Worm (Caenorhabditis elegans) whole organism, young adult: Measurements from ENCODE around the gene oac-58.

ENCODE experiments used
- B0019.2 ChIP-seq: fragments of 200-800 bp; sonication (Bioruptor generic); conservative IDR thresholded peaks from 2 replicates; pipeline ENCODE4 v1.3.6; 2022; ENCODE audit warnings: missing genetic modification reagents, missing genetic modification characterization, missing compliant biosample characterization
- B0035.1 ChIP-seq: sonication (generic microtip); optimal IDR thresholded peaks from 2 replicates; lab custom pipeline; 2016; ENCODE audit warnings: missing genetic modification characterization, mild to moderate bottlenecking, missing compliant biosample characterization, missing genotype, missing genetic modification reagents
- C17E4.6 ChIP-seq: fragments of 200-800 bp; sonication (Bioruptor generic); IDR thresholded peaks from 2 replicates; pipeline ENCODE4 v1.3.6; 2022; ENCODE audit warnings: missing genetic modification reagents, missing genetic modification characterization, missing compliant biosample characterization
- F23B12.7 ChIP-seq: sonication (generic microtip); optimal IDR thresholded peaks from 2 replicates; lab custom pipeline; 2017; ENCODE audit warnings: missing genetic modification characterization, mild to moderate bottlenecking, missing compliant biosample characterization, antibody characterized with exemption, moderate library complexity; ENCODE audit not compliant: insufficient read depth
- F39B2.1 ChIP-seq: fragments of 200-800 bp; sonication (Bioruptor generic); IDR thresholded peaks from 2 replicates; pipeline ENCODE4 v1.3.6; 2022; ENCODE audit warnings: missing genetic modification reagents, missing genetic modification characterization, missing compliant biosample characterization
- F52B5.7 ChIP-seq: sonication (generic microtip); optimal IDR thresholded peaks from 2 replicates; lab custom pipeline; 2016; ENCODE audit warnings: mild to moderate bottlenecking, missing genetic modification characterization, missing compliant biosample characterization
- T07F8.4 ChIP-seq: sonication (generic microtip); optimal IDR thresholded peaks from 2 replicates; lab custom pipeline; 2016; ENCODE audit warnings: mild to moderate bottlenecking, missing genetic modification characterization, moderate library complexity, missing compliant biosample characterization
- Y53G8AR.9 ChIP-seq: fragments of 200-800 bp; sonication (Bioruptor generic); conservative IDR thresholded peaks from 2 replicates; pipeline ENCODE4 v1.3.6; 2022; ENCODE audit warnings: missing genetic modification reagents, missing genetic modification characterization, missing compliant biosample characterization
- Y79H2A.3 ChIP-seq: fragments of 200-800 bp; sonication (Bioruptor generic); conservative IDR thresholded peaks from 2 replicates; pipeline ENCODE4 v1.3.6; 2022; ENCODE audit warnings: missing genetic modification reagents, missing genetic modification characterization, missing compliant biosample characterization
- attf-5 ChIP-seq: fragments of 200-800 bp; sonication (Bioruptor generic); optimal IDR thresholded peaks from 2 replicates; lab custom pipeline; 2018; ENCODE audit warnings: mild to moderate bottlenecking, missing genetic modification characterization, missing compliant biosample characterization
- bed-2 ChIP-seq: fragments of 200-800 bp; sonication (Bioruptor generic); IDR thresholded peaks from 2 replicates; pipeline ENCODE4 v1.3.6; 2022; ENCODE audit warnings: missing genetic modification reagents, missing genetic modification characterization, missing compliant biosample characterization
- cebp-1 ChIP-seq, 2 experiments: fragments of 200-800 bp in 1 of 2; sonication (Bioruptor generic) in 1 of 2; sonication (generic microtip) in 1 of 2; IDR thresholded peaks in 1 of 2; optimal IDR thresholded peaks in 1 of 2; 2 replicates each; pipeline versions ENCODE4 v1.3.6 to Lab custom; 2017 to 2022; ENCODE audit warnings: missing compliant biosample characterization in 2 of 2, missing genetic modification characterization in 2 of 2, mild to moderate bottlenecking in 1 of 2, missing genetic modification reagents in 1 of 2, moderate library complexity in 1 of 2
- ceh-79 ChIP-seq: sonication (generic microtip); optimal IDR thresholded peaks from 2 replicates; lab custom pipeline; 2017; ENCODE audit warnings: mild to moderate bottlenecking, missing genetic modification characterization, missing compliant biosample characterization
- die-1 ChIP-seq: sonication (generic microtip); optimal IDR thresholded peaks from 2 replicates; lab custom pipeline; 2016; ENCODE audit warnings: missing genotype, mild to moderate bottlenecking, missing genetic modification characterization, missing compliant biosample characterization
- dox-1 ChIP-seq: fragments of 200-800 bp; sonication (Bioruptor generic); IDR thresholded peaks from 2 replicates; pipeline ENCODE4 v1.3.6; 2022; ENCODE audit warnings: missing genetic modification reagents, missing genetic modification characterization, missing compliant biosample characterization
- efl-1 ChIP-seq: fragments of 150-350 bp; optimal IDR thresholded peaks from 2 replicates; lab custom pipeline; 2014; ENCODE audit warnings: missing biosample characterization, missing genetic modification reagents, missing genetic modification characterization
- egl-44 ChIP-seq: fragments of 200-800 bp; sonication (Bioruptor generic); IDR thresholded peaks from 2 replicates; pipeline ENCODE4 v1.3.6; 2022; ENCODE audit warnings: missing genetic modification reagents, missing genetic modification characterization, missing compliant biosample characterization
- egrh-3 ChIP-seq: fragments of 200-800 bp; sonication (Bioruptor generic); IDR thresholded peaks from 2 replicates; pipeline ENCODE4 v1.3.6; 2022; ENCODE audit warnings: missing genetic modification reagents, missing genetic modification characterization, missing compliant biosample characterization
- ets-4 ChIP-seq: fragments of 200-800 bp; sonication (Bioruptor generic); optimal IDR thresholded peaks from 2 replicates; lab custom pipeline; 2018; ENCODE audit warnings: mild to moderate bottlenecking, missing genetic modification characterization, missing compliant biosample characterization
- him-1 ChIP-seq: sonication (generic microtip); optimal IDR thresholded peaks from 2 replicates; lab custom pipeline; 2016; ENCODE audit warnings: missing genotype, missing genetic modification reagents, missing genetic modification characterization, missing compliant biosample characterization
- hlh-26 ChIP-seq: fragments of 200-800 bp; sonication (Bioruptor generic); conservative IDR thresholded peaks from 2 replicates; pipeline ENCODE4 v1.3.6; 2022; ENCODE audit warnings: missing genetic modification reagents, missing genetic modification characterization, missing compliant biosample characterization
- hmg-1.2 ChIP-seq: fragments of 200-800 bp; sonication (Bioruptor generic); IDR thresholded peaks from 2 replicates; pipeline ENCODE4 v1.3.6; 2022; ENCODE audit warnings: missing genetic modification reagents, missing genetic modification characterization, missing compliant biosample characterization
- hsf-1 ChIP-seq: fragments of 200-800 bp; sonication (Bioruptor generic); IDR thresholded peaks from 2 replicates; pipeline ENCODE4 v1.3.6; 2022; ENCODE audit warnings: missing genetic modification reagents, missing genetic modification characterization, missing compliant biosample characterization
- lin-35 ChIP-seq, 3 experiments: fragments of 150-350 bp in 2 of 3; sonication (generic microtip) in 1 of 3; optimal IDR thresholded peaks; 2 replicates each; lab custom pipeline; 2014 to 2018; ENCODE audit warnings: missing biosample characterization in 3 of 3, missing genetic modification characterization in 3 of 3, missing genetic modification reagents in 3 of 3
- lin-40 ChIP-seq: sonication (generic microtip); optimal IDR thresholded peaks from 2 replicates; lab custom pipeline; 2016; ENCODE audit warnings: missing genetic modification characterization, mild to moderate bottlenecking, missing compliant biosample characterization, missing genotype, missing genetic modification reagents
- lin-54 ChIP-seq: fragments of 200-800 bp; sonication (Bioruptor generic); optimal IDR thresholded peaks from 2 replicates; lab custom pipeline; 2018; ENCODE audit warnings: mild to moderate bottlenecking, missing genetic modification characterization, missing compliant biosample characterization
- lir-1 ChIP-seq: fragments of 200-800 bp; sonication (Bioruptor generic); conservative IDR thresholded peaks from 2 replicates; pipeline ENCODE4 v1.3.6; 2022; ENCODE audit warnings: missing genetic modification reagents, missing genetic modification characterization, missing compliant biosample characterization
- lsl-1 ChIP-seq: fragments of 200-800 bp; sonication (Bioruptor generic); optimal IDR thresholded peaks from 2 replicates; lab custom pipeline; 2018; ENCODE audit warnings: mild to moderate bottlenecking, missing genetic modification characterization, moderate library complexity, missing compliant biosample characterization
- madf-3 ChIP-seq: fragments of 200-800 bp; sonication (Bioruptor generic); IDR thresholded peaks from 2 replicates; pipeline ENCODE4 v1.3.6; 2022; ENCODE audit warnings: missing genetic modification reagents, missing genetic modification characterization, missing compliant biosample characterization
- madf-6 ChIP-seq: fragments of 200-800 bp; sonication (Bioruptor generic); IDR thresholded peaks from 2 replicates; pipeline ENCODE4 v1.3.6; 2022; ENCODE audit warnings: missing genetic modification reagents, missing genetic modification characterization, missing compliant biosample characterization
- mes-4 ChIP-seq: sonication (generic microtip); optimal IDR thresholded peaks from 2 replicates; lab custom pipeline; 2016; ENCODE audit warnings: missing genotype, missing genetic modification characterization, missing compliant biosample characterization
- nhr-80 ChIP-seq: sonication (generic microtip); optimal IDR thresholded peaks from 2 replicates; lab custom pipeline; 2016; ENCODE audit warnings: missing genetic modification characterization, missing compliant biosample characterization
- pha-4 ChIP-seq: fragments of 150-350 bp; sonication (generic microtip); optimal IDR thresholded peaks from 2 replicates; lab custom pipeline; 2014; ENCODE audit warnings: missing biosample characterization, missing genetic modification reagents, missing genetic modification characterization
- sdz-38 ChIP-seq: sonication (generic microtip); optimal IDR thresholded peaks from 2 replicates; lab custom pipeline; 2016; ENCODE audit warnings: missing genotype, missing genetic modification characterization, missing compliant biosample characterization
- snpc-4 ChIP-seq, 5 experiments: fragments of 150-350 bp in 1 of 5; sonication (generic microtip) in 4 of 5; optimal IDR thresholded peaks; 2 replicates each; lab custom pipeline; 2014 to 2018; ENCODE audit warnings: missing genetic modification characterization in 5 of 5, missing biosample characterization in 3 of 5, antibody characterized with exemption in 2 of 5, mild to moderate bottlenecking in 2 of 5, missing compliant biosample characterization in 2 of 5, missing genotype in 2 of 5, moderate library complexity in 2 of 5, missing genetic modification reagents in 1 of 5
- tbx-9 ChIP-seq: sonication (generic microtip); optimal IDR thresholded peaks from 2 replicates; lab custom pipeline; 2016; ENCODE audit warnings: borderline replicate concordance, missing genetic modification characterization, inconsistent platforms, missing compliant biosample characterization
- unc-62 ChIP-seq: fragments of 150-350 bp; optimal IDR thresholded peaks from 2 replicates; lab custom pipeline; 2014; ENCODE audit warnings: missing biosample characterization, missing genetic modification reagents, missing genetic modification characterization
- xnd-1 ChIP-seq: sonication (generic microtip); optimal IDR thresholded peaks from 2 replicates; lab custom pipeline; 2016; ENCODE audit warnings: missing genotype, missing genetic modification reagents, missing genetic modification characterization, missing compliant biosample characterization
- ztf-25 ChIP-seq: fragments of 200-800 bp; sonication (Bioruptor generic); IDR thresholded peaks from 2 replicates; pipeline ENCODE4 v1.3.6; 2022; ENCODE audit warnings: missing genetic modification reagents, missing genetic modification characterization, missing compliant biosample characterization

oac-58 gene

DNA sequence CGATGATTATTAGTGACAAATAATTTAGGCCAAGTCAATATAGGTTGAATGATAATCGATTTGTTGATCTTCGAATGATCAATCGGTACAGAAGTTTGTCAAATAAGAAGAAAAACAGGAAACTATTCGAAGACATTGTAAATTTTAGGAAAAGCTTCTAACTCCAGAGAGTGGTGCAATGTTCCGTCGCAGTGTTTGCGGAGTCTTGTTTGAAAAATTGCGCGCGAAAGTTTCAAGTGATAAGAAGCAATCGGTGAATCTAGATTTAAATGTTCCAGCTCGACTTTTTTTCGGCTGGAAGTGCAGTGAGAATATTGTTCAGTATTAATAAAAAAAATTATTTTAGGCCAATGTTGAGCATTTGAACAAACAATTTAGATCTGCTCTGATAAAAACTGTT lies 23.2 kb upstream of the oac-58 start:
- peak; percentile 26 for TF ChIP-seq lin-54 (GFP tag; lab: Kevin White, UChicago)
- TF ChIP-seq efl-1 (GFP tag; lab: Kevin White, UChicago), result peak; percentile 37
- no peak for TF ChIP-seq madf-3
- no peak for TF ChIP-seq egrh-3 (GFP tag; lab: Robert Waterston, UW)
- TF ChIP-seq lin-35 (GFP tag; optimal IDR thresholded peaks at IDR 0.05; lab: Kevin White, UChicago), result peak in 1 of 3 experiments; percentile 25
- 0 out of 2 replicates have a peak, but pooled peaks have one; percentile 18 for TF ChIP-seq B0019.2 (GFP tag; lab: Robert Waterston, UW)

DNA sequence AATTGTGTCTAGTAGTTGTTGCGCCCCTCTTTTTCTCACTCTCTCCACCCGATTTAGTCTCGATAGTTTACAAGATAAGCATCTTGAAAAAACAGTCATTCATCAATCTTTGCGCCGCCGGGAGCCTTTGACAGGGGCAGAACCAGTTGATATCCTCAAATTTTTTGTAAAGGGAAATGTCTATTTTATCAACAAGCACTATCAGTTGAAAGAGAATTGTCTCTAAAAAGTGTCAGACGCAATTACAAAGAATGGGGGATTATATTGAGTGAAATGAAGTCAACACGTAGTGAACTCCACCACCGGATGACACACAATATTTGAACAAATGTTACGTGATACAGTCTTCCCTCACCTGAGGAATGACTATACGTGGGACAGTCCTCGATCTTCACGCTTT lies 22.6 kb upstream of the oac-58 start:
- no peak for TF ChIP-seq tbx-9
- TF ChIP-seq Y53G8AR.9 (GFP tag; lab: Robert Waterston, UW), result no peak
- 0 out of 2 replicates have a peak, but pooled peaks have one; percentile 1 for TF ChIP-seq madf-6 (GFP tag; lab: Robert Waterston, UW)
- peak; percentile 73 for TF ChIP-seq nhr-80 (tag; lab: Kevin White, UChicago)
- TF ChIP-seq B0035.1 (tag; lab: Kevin White, UChicago), result no peak
- TF ChIP-seq hmg-1.2, result 0 out of 2 replicates have a peak, but pooled peaks have one; percentile 4
- TF ChIP-seq hsf-1 (GFP tag; lab: Robert Waterston, UW), result no peak
- TF ChIP-seq hlh-26 (GFP tag; lab: Robert Waterston, UW), result no peak
- no peak for TF ChIP-seq ets-4 (GFP tag; lab: Kevin White, UChicago)
- TF ChIP-seq dox-1 (GFP tag; lab: Robert Waterston, UW), result peak; percentile 29; the same call in 1 of the 2 replicates

DNA sequence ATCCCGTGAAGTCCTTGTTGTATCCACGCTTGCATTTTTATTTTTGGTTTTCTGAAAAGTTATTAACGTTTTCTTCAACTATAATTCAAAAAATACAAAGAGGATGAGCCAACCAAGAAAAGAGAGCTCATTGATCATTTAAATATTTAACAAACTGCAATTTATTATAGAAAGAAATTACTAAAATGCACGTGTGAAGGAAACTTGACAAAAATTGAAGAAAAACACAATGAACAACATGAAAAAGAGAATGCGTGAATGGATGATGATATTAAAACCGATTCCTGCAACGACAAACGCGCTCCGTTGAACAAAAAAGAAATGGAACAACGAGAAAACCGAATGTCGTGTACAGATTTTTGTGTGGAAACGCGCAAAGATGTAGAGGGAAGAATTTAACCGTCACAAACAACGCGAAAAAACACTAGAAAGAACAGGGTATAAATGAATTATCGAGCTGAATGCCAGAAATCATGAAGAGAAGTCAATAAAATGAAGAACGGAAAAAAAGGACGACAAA lies 19.4 kb upstream of the oac-58 start, which contains the start of gene ufd-1:
Gene ufd-1 (minus strand): TSS at position 51 of the 520 bp plus-strand sequence.
- no peak for TF ChIP-seq cebp-1 (GFP tag; IDR thresholded peaks at IDR 0.05; lab: Robert Waterston, UW)
- peak; percentile 24 for TF ChIP-seq cebp-1 (tag; optimal IDR thresholded peaks at IDR 0.05; lab: Kevin White, UChicago)
- no peak for TF ChIP-seq unc-62 (GFP tag; lab: Kevin White, UChicago)
- TF ChIP-seq snpc-4 (GFP tag; optimal IDR thresholded peaks at IDR 0.05; lab: Kevin White, UChicago), result no peak
- TF ChIP-seq snpc-4 (tag; optimal IDR thresholded peaks at IDR 0.05; lab: Kevin White, UChicago), result peak in 1 of 4 experiments; percentile 30
- TF ChIP-seq lin-54 (GFP tag; lab: Kevin White, UChicago), result peak; percentile 2
- no peak for TF ChIP-seq dox-1 (GFP tag; lab: Robert Waterston, UW)
- TF ChIP-seq Y79H2A.3 (GFP tag; lab: Robert Waterston, UW), result 0 out of 2 replicates have a peak, but pooled peaks have one; percentile 19
- peak; percentile 20 for TF ChIP-seq F23B12.7 (tag; lab: Kevin White, UChicago)
- TF ChIP-seq lir-1, result no peak
- peak; percentile 3 for TF ChIP-seq attf-5 (GFP tag; lab: Kevin White, UChicago)
- TF ChIP-seq lsl-1 (GFP tag; lab: Kevin White, UChicago), result peak; percentile 7
- TF ChIP-seq ceh-79 (tag; lab: Kevin White, UChicago), result no peak

DNA sequence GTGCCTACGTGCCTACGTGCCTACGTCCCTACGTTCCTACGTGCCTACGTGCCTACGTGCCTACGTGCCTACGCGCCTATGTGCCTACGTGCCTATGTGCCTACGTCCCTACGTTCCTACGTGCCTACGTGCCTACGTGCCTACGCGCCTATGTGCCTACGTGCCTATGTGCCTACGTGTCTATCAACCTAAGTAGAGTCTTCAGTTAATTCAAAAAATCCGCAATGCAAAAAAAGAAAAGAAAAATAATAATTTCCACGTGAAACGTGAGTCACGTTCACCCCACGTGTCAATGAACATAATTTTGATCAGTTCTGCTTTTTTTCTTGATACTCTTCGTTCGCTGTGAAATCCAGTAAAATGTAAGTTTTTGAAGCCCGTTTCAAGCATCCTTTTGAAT lies 15.4 kb upstream of the oac-58 start, which contains the start of gene F19B6.3:
Gene F19B6.3 (plus strand): TSS at position 301 of the 400 bp plus-strand sequence.
- TF ChIP-seq F39B2.1 (GFP tag; lab: Robert Waterston, UW), result 0 out of 2 replicates have a peak, but pooled peaks have one; percentile 10

DNA sequence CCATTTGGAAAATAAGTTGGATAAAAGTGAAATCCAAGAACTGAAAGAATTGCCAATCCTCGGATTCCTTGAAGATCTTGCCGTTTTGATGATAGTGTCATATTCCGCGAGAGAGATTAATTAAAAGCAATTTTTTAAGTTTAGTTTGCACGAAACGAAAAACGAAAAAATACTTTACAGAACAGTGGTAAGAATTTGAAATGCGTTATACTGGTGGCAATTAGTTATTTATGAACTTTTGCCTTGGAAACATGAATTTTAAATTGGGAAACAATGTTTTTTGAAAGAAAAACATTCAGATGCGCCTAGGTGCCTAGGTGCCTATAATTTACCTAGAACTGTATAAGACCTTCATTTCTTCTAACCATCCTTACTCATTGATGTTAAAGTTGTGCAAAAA lies 3.8 kb downstream of the oac-58 start, which contains the start of gene oac-57:
Gene oac-57 (minus strand): TSS at position 101 of the 400 bp plus-strand sequence.
- TF ChIP-seq Y53G8AR.9 (GFP tag; lab: Robert Waterston, UW) (no peak), lin-40 (tag; lab: Kevin White, UChicago) (no peak), mes-4 (tag; lab: Kevin White, UChicago) (no peak), Y79H2A.3 (GFP tag; lab: Robert Waterston, UW) (no peak), ztf-25 (GFP tag; lab: Robert Waterston, UW) (no peak), F52B5.7 (tag; lab: Kevin White, UChicago) (no peak), sdz-38 (tag; lab: Kevin White, UChicago) (no peak), egl-44 (no peak), hmg-1.2 (no peak), bed-2 (GFP tag; lab: Robert Waterston, UW) (no peak), pha-4 (tag; lab: Kevin White, UChicago) (no peak), T07F8.4 (no peak), F23B12.7 (tag; lab: Kevin White, UChicago) (no peak), B0035.1 (tag; lab: Kevin White, UChicago) (no peak), him-1 (tag; lab: Kevin White, UChicago) (no peak), C17E4.6 (GFP tag; lab: Robert Waterston, UW) (no peak), xnd-1 (tag; lab: Kevin White, UChicago) (no peak), die-1 (tag; lab: Kevin White, UChicago) (no peak)
